Worm (Caenorhabditis elegans): ENCODE results near the gene mig-22.

The mig-22 gene

DNA sequence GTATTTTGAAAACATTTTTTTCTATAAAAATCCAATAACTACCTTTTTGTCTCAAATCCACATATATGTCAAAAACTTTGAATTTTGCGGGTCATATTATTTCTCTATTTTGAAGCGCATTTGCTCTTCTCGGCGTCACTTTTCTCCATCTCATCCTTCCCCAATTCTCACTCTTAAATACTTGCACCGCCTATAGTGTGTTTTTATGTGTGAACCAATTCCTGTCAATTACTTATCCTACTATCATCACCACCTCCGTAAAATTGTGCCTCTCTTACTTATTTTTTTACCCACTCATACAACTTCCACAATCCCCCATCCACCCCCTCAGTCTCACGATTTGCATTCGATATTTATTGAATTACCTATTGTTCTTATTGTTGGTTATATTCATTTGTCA, 38.7 kb upstream of the mig-22 start:
- peak; percentile 71 for TF ChIP-seq nhr-85 (tag)
- no peak for TF ChIP-seq nhr-237 (tag; optimal IDR thresholded peaks at IDR 0.05)
- no peak for TF ChIP-seq nhr-71 (tag; optimal IDR thresholded peaks at IDR 0.05)
- TF ChIP-seq fkh-4 (tag; optimal IDR thresholded peaks at IDR 0.05; ENCODE audit: borderline replicate concordance) = no peak
- TF ChIP-seq skn-1 (tag; optimal IDR thresholded peaks at IDR 0.05) = no peak
- TF ChIP-seq aly-2 (tag; optimal IDR thresholded peaks at IDR 0.05) = peak; percentile 3
- TF ChIP-seq hlh-17 (GFP tag; optimal IDR thresholded peaks at IDR 0.05; ENCODE audit: borderline replicate concordance) = no peak
- TF ChIP-seq tbx-2 (tag; optimal IDR thresholded peaks at IDR 0.05) = no peak

- peak; percentile 91 for TF ChIP-seq C16A3.4 (tag; optimal IDR thresholded peaks at IDR 0.05)
- TF ChIP-seq pqm-1 (tag; optimal IDR thresholded peaks at IDR 0.05) = peak; percentile 24
- no peak for TF ChIP-seq ceh-8 (GFP tag; optimal IDR thresholded peaks at IDR 0.05)
- peak; percentile 81 for TF ChIP-seq lir-3 (tag; optimal IDR thresholded peaks at IDR 0.05; ENCODE audit: poor library complexity)
- TF ChIP-seq ceh-63 (GFP tag; optimal IDR thresholded peaks at IDR 0.05) = no peak
- TF ChIP-seq nhr-90 (tag; optimal IDR thresholded peaks at IDR 0.05; ENCODE audit: poor library complexity) = peak; percentile 95
- no peak for TF ChIP-seq sptf-1 (tag; optimal IDR thresholded peaks at IDR 0.05)
- peak; percentile 95 to 96 for TF ChIP-seq egl-27 (tag; optimal IDR thresholded peaks at IDR 0.05)
- peak; percentile 84 for TF ChIP-seq egl-13 (tag; optimal IDR thresholded peaks at IDR 0.05)
- TF ChIP-seq unc-86 (tag; optimal IDR thresholded peaks at IDR 0.05) = peak; percentile 94
- TF ChIP-seq aly-2 (tag; optimal IDR thresholded peaks at IDR 0.05) = peak; percentile 55
- TF ChIP-seq hpl-2 (GFP tag; optimal IDR thresholded peaks at IDR 0.05) = peak; percentile 92
- peak; percentile 99 for TF ChIP-seq lin-14 (GFP tag; optimal IDR thresholded peaks at IDR 0.05)
- TF ChIP-seq nhr-77 (tag; optimal IDR thresholded peaks at IDR 0.05) = peak; percentile 96
- peak; percentile 82 for TF ChIP-seq grh-1 (GFP tag; IDR thresholded peaks at IDR 0.05)
- TF ChIP-seq nhr-11 (tag; optimal IDR thresholded peaks at IDR 0.05) = peak; percentile 95
- peak; percentile 95 for TF ChIP-seq fos-1 (tag; optimal IDR thresholded peaks at IDR 0.05)
- TF ChIP-seq jun-1 (tag; optimal IDR thresholded peaks at IDR 0.05) = peak; percentile 97
- no peak for TF ChIP-seq alr-1 (tag; optimal IDR thresholded peaks at IDR 0.05; ENCODE audit: borderline replicate concordance)
- TF ChIP-seq irx-1 (tag; optimal IDR thresholded peaks at IDR 0.05) = peak; percentile 94
- TF ChIP-seq C34B4.2 (tag; optimal IDR thresholded peaks at IDR 0.05) = no peak
- TF ChIP-seq efl-3 (GFP tag; optimal IDR thresholded peaks at IDR 0.05) = peak; percentile 23
- TF ChIP-seq nhr-85 (tag) = peak; percentile 100
- peak; percentile 83 for TF ChIP-seq pax-3 (tag; optimal IDR thresholded peaks at IDR 0.05)
- TF ChIP-seq zip-4 (GFP tag; optimal IDR thresholded peaks at IDR 0.05) = peak; percentile 71
- peak; percentile 98 for TF ChIP-seq zag-1 (tag; optimal IDR thresholded peaks at IDR 0.05)
- no peak for TF ChIP-seq ets-5 (GFP tag; IDR thresholded peaks at IDR 0.05)
- TF ChIP-seq swsn-7 (tag; optimal IDR thresholded peaks at IDR 0.05) = peak; percentile 96
- TF ChIP-seq nhr-19 (GFP tag; conservative IDR thresholded peaks at IDR 0.05) = peak; percentile 92
- peak; percentile 92 for TF ChIP-seq aha-1 (tag; optimal IDR thresholded peaks at IDR 0.05)
- TF ChIP-seq tbx-2 (tag; optimal IDR thresholded peaks at IDR 0.05) = peak; percentile 97
- peak; percentile 96 for TF ChIP-seq dsc-1 (tag; optimal IDR thresholded peaks at IDR 0.05)
- peak; percentile 77 for TF ChIP-seq unc-130 (tag; optimal IDR thresholded peaks at IDR 0.05)
- peak; percentile 96 for TF ChIP-seq snu-23 (GFP tag; optimal IDR thresholded peaks at IDR 0.05)
- TF ChIP-seq nhr-76 (tag; optimal IDR thresholded peaks at IDR 0.05) = peak; percentile 47
- TF ChIP-seq lin-13 (GFP tag; optimal IDR thresholded peaks at IDR 0.05) = peak; percentile 95
- TF ChIP-seq ztf-11 (tag; optimal IDR thresholded peaks at IDR 0.05) = peak in 1 of 2 experiments; percentile 83
- peak; percentile 93 for TF ChIP-seq xbp-1 (tag; optimal IDR thresholded peaks at IDR 0.05)
- peak; percentile 90 for TF ChIP-seq ceh-88 (GFP tag; IDR thresholded peaks at IDR 0.05)
- peak; percentile 72 to 91 for TF ChIP-seq lin-35 (GFP tag; optimal IDR thresholded peaks at IDR 0.05)
- TF ChIP-seq nhr-12 (tag; optimal IDR thresholded peaks at IDR 0.05) = peak; percentile 47
- peak; percentile 99 for TF ChIP-seq nhr-71 (tag; optimal IDR thresholded peaks at IDR 0.05)
- TF ChIP-seq vab-15 (tag; optimal IDR thresholded peaks at IDR 0.05) = peak; percentile 86
- no peak for TF ChIP-seq unc-30 (tag; optimal IDR thresholded peaks at IDR 0.05)
- TF ChIP-seq hlh-17 (GFP tag; optimal IDR thresholded peaks at IDR 0.05; ENCODE audit: borderline replicate concordance) = no peak
Measured at ce11 chrIII:8801864-8802818, 35.0 kb upstream of the mig-22 start.

Data from whole organism, L1 larva.